Worm (Caenorhabditis elegans) whole organism, late embryonic: Measurements from ENCODE around the gene M02H5.8.

Source experiments
- C08G9.2 ChIP-seq: sonication (generic microtip); optimal IDR thresholded peaks from 2 replicates; lab custom pipeline; 2016; ENCODE audit warnings: mild to moderate bottlenecking, missing genetic modification characterization, moderate library complexity, missing compliant biosample characterization
- C38D4.7 ChIP-seq: fragments of 200-800 bp; sonication (Bioruptor generic); optimal IDR thresholded peaks from 2 replicates; lab custom pipeline; 2018; ENCODE audit warnings: mild to moderate bottlenecking, missing genetic modification characterization, moderate library complexity, missing compliant biosample characterization
- F13H6.1 ChIP-seq: sonication (generic microtip); optimal IDR thresholded peaks from 2 replicates; lab custom pipeline; 2016; ENCODE audit warnings: missing genetic modification characterization, missing compliant biosample characterization
- K09A11.1 ChIP-seq: sonication (generic microtip); optimal IDR thresholded peaks from 2 replicates; lab custom pipeline; 2017; ENCODE audit warnings: antibody characterized with exemption, mild to moderate bottlenecking, missing genetic modification characterization, missing compliant biosample characterization; ENCODE audit not compliant: insufficient read depth
- ahr-1 ChIP-seq: sonication (generic microtip); optimal IDR thresholded peaks from 2 replicates; lab custom pipeline; 2016; ENCODE audit warnings: missing genetic modification characterization, missing compliant biosample characterization
- ama-1 ChIP-seq: fragments of 150-350 bp; optimal IDR thresholded peaks from 2 replicates; lab custom pipeline; 2014
- ceh-14 ChIP-seq: sonication (generic microtip); optimal IDR thresholded peaks from 2 replicates; lab custom pipeline; 2016; ENCODE audit warnings: missing genotype, missing genetic modification characterization, missing compliant biosample characterization
- ceh-19 ChIP-seq: fragments of 200-800 bp; sonication (Bioruptor generic); optimal IDR thresholded peaks from 2 replicates; lab custom pipeline; 2018; ENCODE audit warnings: mild to moderate bottlenecking, missing genetic modification characterization, missing compliant biosample characterization
- ceh-2 ChIP-seq: sonication (generic microtip); optimal IDR thresholded peaks from 2 replicates; lab custom pipeline; 2016; ENCODE audit warnings: missing genotype, missing genetic modification characterization, missing compliant biosample characterization
- ceh-31 ChIP-seq: sonication (generic microtip); optimal IDR thresholded peaks from 2 replicates; lab custom pipeline; 2016; ENCODE audit warnings: missing genetic modification characterization, missing compliant biosample characterization
- ceh-34 ChIP-seq: sonication (generic microtip); optimal IDR thresholded peaks from 2 replicates; lab custom pipeline; 2016; ENCODE audit warnings: mild to moderate bottlenecking, missing genetic modification characterization, missing compliant biosample characterization
- ceh-45 ChIP-seq: fragments of 200-800 bp; sonication (Bioruptor generic); IDR thresholded peaks from 2 replicates; pipeline ENCODE4 v1.3.6; 2022; ENCODE audit warnings: missing genetic modification reagents, missing genetic modification characterization, missing compliant biosample characterization
- ceh-48 ChIP-seq: sonication (generic microtip); optimal IDR thresholded peaks from 2 replicates; lab custom pipeline; 2016; ENCODE audit warnings: missing genetic modification characterization, inconsistent platforms, missing compliant biosample characterization
- ceh-6 ChIP-seq: fragments of 200-800 bp; sonication (Bioruptor generic); optimal IDR thresholded peaks from 2 replicates; lab custom pipeline; 2018; ENCODE audit warnings: mild to moderate bottlenecking, missing genetic modification characterization, missing compliant biosample characterization
- ceh-9 ChIP-seq: sonication (generic microtip); optimal IDR thresholded peaks from 2 replicates; lab custom pipeline; 2016; ENCODE audit warnings: mild to moderate bottlenecking, missing genetic modification characterization, inconsistent platforms, missing compliant biosample characterization
- che-1 ChIP-seq: sonication (generic microtip); optimal IDR thresholded peaks from 2 replicates; lab custom pipeline; 2016; ENCODE audit warnings: mild to moderate bottlenecking, missing genetic modification characterization, missing compliant biosample characterization
- dmd-4 ChIP-seq: sonication (generic microtip); optimal IDR thresholded peaks from 2 replicates; lab custom pipeline; 2016; ENCODE audit warnings: borderline replicate concordance, missing genetic modification characterization, missing compliant biosample characterization
- elt-2 ChIP-seq: sonication (generic microtip); optimal IDR thresholded peaks from 2 replicates; lab custom pipeline; 2016; ENCODE audit warnings: missing genetic modification reagents, missing genetic modification characterization, missing compliant biosample characterization
- hlh-30 ChIP-seq: sonication (generic microtip); optimal IDR thresholded peaks from 2 replicates; lab custom pipeline; 2017; ENCODE audit warnings: antibody characterized with exemption, missing genetic modification characterization, missing compliant biosample characterization; ENCODE audit not compliant: insufficient read depth
- madf-2 ChIP-seq: sonication (generic microtip); optimal IDR thresholded peaks from 2 replicates; lab custom pipeline; 2017; ENCODE audit warnings: missing genetic modification characterization, missing compliant biosample characterization
- mec-3 ChIP-seq: sonication (generic microtip); optimal IDR thresholded peaks from 2 replicates; lab custom pipeline; 2016; ENCODE audit warnings: borderline replicate concordance, missing genetic modification characterization, missing compliant biosample characterization
- nfya-1 ChIP-seq: sonication (generic microtip); optimal IDR thresholded peaks from 2 replicates; lab custom pipeline; 2017; ENCODE audit warnings: missing genetic modification characterization, mild to moderate bottlenecking, missing compliant biosample characterization, antibody characterized with exemption, moderate library complexity
- nhr-232 ChIP-seq: sonication (generic microtip); optimal IDR thresholded peaks from 2 replicates; lab custom pipeline; 2016; ENCODE audit warnings: missing genetic modification characterization, missing compliant biosample characterization
- npax-4 ChIP-seq: sonication (generic microtip); optimal IDR thresholded peaks from 2 replicates; lab custom pipeline; 2016; ENCODE audit warnings: missing genetic modification characterization, missing compliant biosample characterization
- pat-9 ChIP-seq: fragments of 200-800 bp; sonication (Bioruptor generic); optimal IDR thresholded peaks from 2 replicates; lab custom pipeline; 2018; ENCODE audit warnings: mild to moderate bottlenecking, missing genetic modification characterization, moderate library complexity, missing compliant biosample characterization
- pha-4 ChIP-seq: fragments of 150-350 bp; optimal IDR thresholded peaks from 2 replicates; lab custom pipeline; 2018; ENCODE audit warnings: missing biosample characterization, missing genetic modification reagents, missing genetic modification characterization
- pros-1 ChIP-seq: fragments of 150-350 bp; optimal IDR thresholded peaks from 2 replicates; lab custom pipeline; 2014; ENCODE audit warnings: missing biosample characterization, missing genetic modification reagents, missing genetic modification characterization
- rnt-1 ChIP-seq: sonication (generic microtip); optimal IDR thresholded peaks from 2 replicates; lab custom pipeline; 2016; ENCODE audit warnings: missing genetic modification characterization, missing compliant biosample characterization
- sdc-2 ChIP-seq: sonication (generic microtip); optimal IDR thresholded peaks from 2 replicates; lab custom pipeline; 2016; ENCODE audit warnings: missing genotype, missing genetic modification characterization, missing compliant biosample characterization
- tbx-7 ChIP-seq: sonication (generic microtip); optimal IDR thresholded peaks from 2 replicates; lab custom pipeline; 2016; ENCODE audit warnings: missing genotype, missing genetic modification characterization, missing compliant biosample characterization
- unc-42 ChIP-seq: sonication (generic microtip); optimal IDR thresholded peaks from 2 replicates; lab custom pipeline; 2016; ENCODE audit warnings: missing genotype, missing genetic modification characterization, missing compliant biosample characterization
- unc-86 ChIP-seq: sonication (generic microtip); optimal IDR thresholded peaks from 2 replicates; lab custom pipeline; 2016; ENCODE audit warnings: missing genetic modification characterization, missing compliant biosample characterization
- zip-5 ChIP-seq: sonication (generic microtip); optimal IDR thresholded peaks from 2 replicates; lab custom pipeline; 2016; ENCODE audit warnings: missing genetic modification characterization, missing compliant biosample characterization
- ztf-16 ChIP-seq: sonication (generic microtip); optimal IDR thresholded peaks from 2 replicates; lab custom pipeline; 2017; ENCODE audit warnings: missing genetic modification characterization, missing compliant biosample characterization

M02H5.8 gene

ce11 chrV:474516-474915 lies 24.7 kb downstream of the M02H5.8 start, which contains the start of gene nhr-99:
Gene nhr-99, plus strand, starts transcription at chrV:474778.
- TF ChIP-seq ceh-19 (GFP tag; lab: Kevin White, UChicago) (no peak), K09A11.1 (tag; lab: Kevin White, UChicago) (no peak), pat-9 (no peak), nhr-232 (tag; lab: Kevin White, UChicago) (no peak), sdc-2 (tag; lab: Kevin White, UChicago) (no peak)

- no peak for TF ChIP-seq pha-4
- no peak for TF ChIP-seq ceh-9
- no peak for TF ChIP-seq madf-2 (tag; lab: Kevin White, UChicago)
- TF ChIP-seq ceh-45 (GFP tag; lab: Robert Waterston, UW) = no peak
- TF ChIP-seq ama-1 = no peak
- no peak for TF ChIP-seq C08G9.2 (tag; lab: Kevin White, UChicago)
- TF ChIP-seq ceh-48 = no peak
- TF ChIP-seq zip-5 (tag; lab: Kevin White, UChicago) = no peak
- TF ChIP-seq, all 69 proteins: peak for 0
These were observed 28.0 kb downstream of the M02H5.8 start, which contains the start of gene nhr-55 for ce11 chrV:477664-478212. Gene nhr-55, plus strand, starts transcription at chrV:478162.

ce11 chrV:479046-479445 lies 29.3 kb downstream of the M02H5.8 start:
- no peak for TF ChIP-seq ceh-34
- no peak for TF ChIP-seq npax-4
- TF ChIP-seq dmd-4 (tag; lab: Kevin White, UChicago) = no peak
- no peak for TF ChIP-seq mec-3 (tag; lab: Kevin White, UChicago)
- no peak for TF ChIP-seq unc-86 (tag; lab: Kevin White, UChicago)
- TF ChIP-seq tbx-7 (tag; lab: Kevin White, UChicago) = no peak
- no peak for TF ChIP-seq ceh-14 (tag; lab: Kevin White, UChicago)
- no peak for TF ChIP-seq F13H6.1 (tag; lab: Kevin White, UChicago)
- TF ChIP-seq pha-4 = no peak
- no peak for TF ChIP-seq ceh-31 (tag; lab: Kevin White, UChicago)
- TF ChIP-seq rnt-1 (tag; lab: Kevin White, UChicago) = no peak
- TF ChIP-seq ahr-1 (tag; lab: Kevin White, UChicago) = no peak
- TF ChIP-seq unc-42 (tag; lab: Kevin White, UChicago) = no peak
- TF ChIP-seq ceh-6 = no peak
- no peak for TF ChIP-seq pros-1 (tag; lab: Kevin White, UChicago)
- no peak for TF ChIP-seq C38D4.7 (GFP tag; lab: Kevin White, UChicago)
- TF ChIP-seq hlh-30 = no peak
- TF ChIP-seq che-1 = no peak

- no peak for TF ChIP-seq npax-4
- peak; percentile 34 for TF ChIP-seq nfya-1
These were observed 33.1 kb downstream of the M02H5.8 start for ce11 chrV:482860-483259.

- no peak for TF ChIP-seq npax-4
- TF ChIP-seq ceh-2 (tag; lab: Kevin White, UChicago) = no peak
- TF ChIP-seq mec-3 (tag; lab: Kevin White, UChicago) = no peak
- no peak for TF ChIP-seq C38D4.7 (GFP tag; lab: Kevin White, UChicago)
- TF ChIP-seq ztf-16 (tag; lab: Kevin White, UChicago) = no peak
- peak; percentile 59 for TF ChIP-seq elt-2 (tag; lab: Kevin White, UChicago)
- TF ChIP-seq, all 69 proteins: peak for 1
These were observed 33.6 kb downstream of the M02H5.8 start, which contains the start of gene nhr-130 for ce11 chrV:483289-483795. Gene nhr-130, minus strand, starts transcription at chrV:483339.
